Fruit fly (Drosophila melanogaster) whole organism, prepupa: ENCODE measurements around the gene Tcs4.

Experiments
- Blimp-1 ChIP-seq: fragments of 200-800 bp; sonication (Bioruptor generic); optimal IDR thresholded peaks from 3 replicates; lab custom pipeline; 2017; ENCODE audit warnings: missing biosample characterization, missing genetic modification characterization, mild to moderate bottlenecking, moderate library complexity, missing genetic modification reagents
- CG15336 ChIP-seq: fragments of 200-800 bp; sonication (Bioruptor generic); IDR thresholded peaks from 2 replicates; pipeline ENCODE4 v1.3.6; 2022; ENCODE audit warnings: missing biosample characterization, missing genetic modification characterization
- CG16779 ChIP-seq: fragments of 200-800 bp; sonication (Bioruptor generic); optimal IDR thresholded peaks from 3 replicates; lab custom pipeline; 2017; ENCODE audit warnings: missing biosample characterization, mild to moderate bottlenecking, missing genetic modification characterization
- CG34406 ChIP-seq: fragments of 200-800 bp; sonication (Bioruptor generic); optimal IDR thresholded peaks from 3 replicates; lab custom pipeline; 2016; ENCODE audit warnings: missing biosample characterization, missing genetic modification characterization
- CG4318 ChIP-seq: fragments of 200-800 bp; sonication (Bioruptor generic); optimal IDR thresholded peaks from 3 replicates; lab custom pipeline; 2017; ENCODE audit warnings: missing biosample characterization, mild to moderate bottlenecking, missing genetic modification characterization
- CG6276 ChIP-seq: fragments of 200-800 bp; sonication (Bioruptor generic); optimal IDR thresholded peaks from 2 replicates; lab custom pipeline; 2017; ENCODE audit warnings: missing biosample characterization, mild to moderate bottlenecking, missing genetic modification characterization
- CG6854 ChIP-seq: fragments of 200-800 bp; sonication (Bioruptor generic); optimal IDR thresholded peaks from 2 replicates; lab custom pipeline; 2017; ENCODE audit warnings: missing biosample characterization, mild to moderate bottlenecking, missing genetic modification characterization
- CG8632 ChIP-seq: fragments of 200-800 bp; sonication (Bioruptor generic); optimal IDR thresholded peaks from 3 replicates; lab custom pipeline; 2016; ENCODE audit warnings: missing biosample characterization, missing genetic modification characterization
- CG9139 ChIP-seq: fragments of 200-800 bp; sonication (Bioruptor generic); optimal IDR thresholded peaks from 3 replicates; lab custom pipeline; 2017; ENCODE audit warnings: missing biosample characterization, mild to moderate bottlenecking, missing genetic modification characterization
- Eip78C ChIP-seq: fragments of 200-800 bp; sonication (Bioruptor generic); peaks from one replicate; lab custom pipeline; 2016; ENCODE audit warnings: missing biosample characterization, missing genetic modification characterization
- Smox ChIP-seq: fragments of 200-800 bp; sonication (Bioruptor generic); optimal IDR thresholded peaks from 3 replicates; lab custom pipeline; 2016; ENCODE audit warnings: missing biosample characterization, missing genetic modification characterization
- Sox102F ChIP-seq: fragments of 200-800 bp; sonication (Bioruptor generic); optimal IDR thresholded peaks from 2 replicates; lab custom pipeline; 2016; ENCODE audit warnings: missing biosample characterization, mild to moderate bottlenecking, missing genetic modification characterization
- lz ChIP-seq: fragments of 200-800 bp; sonication (Bioruptor generic); optimal IDR thresholded peaks from 3 replicates; lab custom pipeline; 2016; ENCODE audit warnings: missing biosample characterization, missing genetic modification characterization
- salr ChIP-seq, 2 experiments: fragments of 200-800 bp; sonication (Bioruptor generic); optimal IDR thresholded peaks; 3 replicates each; lab custom pipeline; 2016 to 2018; ENCODE audit warnings: missing biosample characterization in 2 of 2, missing genetic modification characterization in 2 of 2, mild to moderate bottlenecking in 1 of 2

DNA sequence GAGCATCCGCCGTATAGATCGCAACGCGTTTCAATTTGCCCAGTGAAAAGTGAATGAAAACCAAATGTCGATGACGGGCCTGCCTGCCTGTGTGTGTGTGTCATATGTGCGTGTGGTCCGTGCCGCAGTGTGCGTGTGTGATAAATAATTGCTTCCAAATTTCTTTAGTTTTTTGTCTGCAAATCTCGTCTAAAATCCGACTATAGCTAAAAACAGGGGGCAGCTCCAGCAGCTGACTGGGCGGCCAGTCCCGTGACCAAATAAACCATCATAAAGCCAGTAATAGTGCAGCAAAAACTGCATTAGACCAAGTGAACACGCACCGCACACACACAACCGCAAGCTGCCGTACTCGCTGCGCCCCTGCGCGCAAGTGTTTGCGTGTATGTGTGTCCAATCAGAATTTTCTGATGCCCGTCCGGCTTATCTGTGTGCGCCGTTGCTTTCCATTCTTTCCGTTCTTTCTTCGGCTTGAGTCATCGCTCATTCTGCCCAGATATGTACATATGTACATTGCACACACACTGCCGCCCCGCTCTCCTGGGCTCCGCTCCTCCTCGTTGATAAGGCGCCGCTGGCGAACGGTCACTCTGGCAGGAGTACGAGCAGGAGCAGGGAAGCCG is 4.2 kb downstream of the Tcs4 start:
- TF ChIP-seq lz (GFP tag; lab: Kevin White, UChicago) (no peak), Sox102F (GFP tag; lab: Kevin White, UChicago) (no peak), CG9139 (GFP tag; lab: Kevin White, UChicago) (no peak), salr (GFP tag; optimal IDR thresholded peaks at IDR 0.05; lab: Kevin White, UChicago) (no peak), Smox (GFP tag; lab: Kevin White, UChicago) (no peak), CG6276 (GFP tag; lab: Kevin White, UChicago) (no peak), CG4318 (no peak), CG34406 (GFP tag; lab: Kevin White, UChicago) (no peak), CG8632 (no peak), CG6854 (GFP tag; lab: Kevin White, UChicago) (peak; percentile 10), CG16779 (no peak), Eip78C (GFP tag; lab: Kevin White, UChicago) (peak; percentile 60), CG15336 (no peak), Blimp-1 (GFP tag; lab: Kevin White, UChicago) (no peak)
